Fruit fly (Drosophila melanogaster) whole organism, adult: Measurements from ENCODE around the gene Ubqn.

Experiments
- CG12768 ChIP-seq: fragments of 200-800 bp; sonication (Bioruptor generic); optimal IDR thresholded peaks from 2 replicates; lab custom pipeline; 2017; ENCODE audit warnings: missing biosample characterization, missing genetic modification characterization, mild to moderate bottlenecking, moderate library complexity, missing genetic modification reagents
- CG1620 ChIP-seq: fragments of 200-800 bp; sonication (Bioruptor generic); optimal IDR thresholded peaks from 2 replicates; lab custom pipeline; 2016; ENCODE audit warnings: missing biosample characterization, missing genetic modification characterization
- Clk ChIP-seq: fragments of 200-800 bp; sonication (Bioruptor generic); optimal IDR thresholded peaks from 2 replicates; lab custom pipeline; 2017; ENCODE audit warnings: missing biosample characterization, missing genetic modification characterization
- Crg-1 ChIP-seq: fragments of 200-800 bp; sonication (Bioruptor generic); optimal IDR thresholded peaks from 2 replicates; lab custom pipeline; 2016; ENCODE audit warnings: missing biosample characterization, missing genetic modification characterization
- Hr96 ChIP-seq: fragments of 200-800 bp; sonication (Bioruptor generic); optimal IDR thresholded peaks from 2 replicates; lab custom pipeline; 2016; ENCODE audit warnings: missing biosample characterization, missing genetic modification characterization
- Mnt ChIP-seq: fragments of 200-800 bp; sonication (Bioruptor generic); optimal IDR thresholded peaks from 2 replicates; lab custom pipeline; 2016; ENCODE audit warnings: missing biosample characterization, mild to moderate bottlenecking, missing genetic modification characterization
- bab1 ChIP-seq: fragments of 200-800 bp; sonication (Bioruptor generic); optimal IDR thresholded peaks from 3 replicates; lab custom pipeline; 2019; ENCODE audit warnings: missing biosample characterization, mild to moderate bottlenecking, missing genetic modification characterization, moderate library complexity
- kay ChIP-seq: fragments of 200-800 bp; sonication (Bioruptor generic); peaks from one replicate; lab custom pipeline; 2016; ENCODE audit warnings: missing biosample characterization, missing genetic modification characterization, borderline replicate concordance

dm6 chrX:19692951-19693698 lies 9.5 kb downstream of the Ubqn start, which contains the start of gene Mer:
- TF ChIP-seq CG12768 (GFP tag; lab: Kevin White, UChicago) (peak; percentile 79), kay (GFP tag; lab: Kevin White, UChicago) (no peak), Mnt (GFP tag; lab: Kevin White, UChicago) (peak; percentile 81), Hr96 (GFP tag; lab: Kevin White, UChicago) (peak; percentile 87), Crg-1 (GFP tag; lab: Kevin White, UChicago) (peak; percentile 73), bab1 (GFP tag; lab: Kevin White, UChicago) (peak; percentile 86), CG1620 (GFP tag; lab: Kevin White, UChicago) (peak; percentile 59), Clk (peak; percentile 38)
